Worm (Caenorhabditis elegans): ENCODE results near the gene C18A11.3.

Gene C18A11.3

ce11 chrX:8018441-8018840 lies 42.5 kb upstream of the C18A11.3 start:
- TF ChIP-seq nhr-11 (tag; optimal IDR thresholded peaks at IDR 0.05) (no peak), jun-1 (tag; optimal IDR thresholded peaks at IDR 0.05) (peak; percentile 30), elt-1 (tag; optimal IDR thresholded peaks at IDR 0.05) (no peak), unc-62 (GFP tag; optimal IDR thresholded peaks at IDR 0.05) (no peak), aly-2 (tag; optimal IDR thresholded peaks at IDR 0.05) (no peak), R02D3.7 (tag; optimal IDR thresholded peaks at IDR 0.05) (no peak), zag-1 (tag; optimal IDR thresholded peaks at IDR 0.05) (no peak), fkh-2 (tag; optimal IDR thresholded peaks at IDR 0.05) (no peak), skn-1 (tag; optimal IDR thresholded peaks at IDR 0.05) (no peak), hmg-11 (tag; optimal IDR thresholded peaks at IDR 0.05) (no peak), nhr-25 (tag; optimal IDR thresholded peaks at IDR 0.05) (peak; percentile 31), lsy-12 (tag; optimal IDR thresholded peaks at IDR 0.05) (no peak), nhr-43 (tag; optimal IDR thresholded peaks at IDR 0.05; ENCODE audit: poor library complexity, severe bottlenecking) (no peak), elt-2 (tag; optimal IDR thresholded peaks at IDR 0.05) (peak; percentile 24), ceh-9 (tag; optimal IDR thresholded peaks at IDR 0.05) (no peak), mdl-1 (tag; optimal IDR thresholded peaks at IDR 0.05) (no peak), ztf-11 (tag; optimal IDR thresholded peaks at IDR 0.05) (no peak), egl-5 (tag; optimal IDR thresholded peaks at IDR 0.05) (peak; percentile 7), unc-39 (tag; optimal IDR thresholded peaks at IDR 0.05) (no peak), ceh-16 (tag; optimal IDR thresholded peaks at IDR 0.05) (no peak), ama-1 (optimal IDR thresholded peaks at IDR 0.05) (peak; percentile 93), pqm-1 (tag; optimal IDR thresholded peaks at IDR 0.05) (no peak), ceh-82 (tag; optimal IDR thresholded peaks at IDR 0.05) (no peak), egl-27 (tag; optimal IDR thresholded peaks at IDR 0.05) (no peak), nfya-1 (tag; optimal IDR thresholded peaks at IDR 0.05; ENCODE audit: insufficient read depth) (no peak), lin-15B (tag; optimal IDR thresholded peaks at IDR 0.05) (no peak), nhr-76 (tag; optimal IDR thresholded peaks at IDR 0.05) (no peak), pha-4 (tag; optimal IDR thresholded peaks at IDR 0.05) (peak; percentile 91), mml-1 (tag; optimal IDR thresholded peaks at IDR 0.05) (no peak), nhr-12 (tag; optimal IDR thresholded peaks at IDR 0.05) (no peak), sea-2 (GFP tag; optimal IDR thresholded peaks at IDR 0.05) (no peak), lin-39 (tag; optimal IDR thresholded peaks at IDR 0.05) (no peak), fkh-10 (GFP tag; optimal IDR thresholded peaks at IDR 0.05) (no peak), nhr-67 (tag; optimal IDR thresholded peaks at IDR 0.05) (no peak), elt-3 (tag; optimal IDR thresholded peaks at IDR 0.05) (no peak), nhr-23 (tag; optimal IDR thresholded peaks at IDR 0.05) (peak; percentile 7), ZK546.5 (tag; optimal IDR thresholded peaks at IDR 0.05) (no peak), nhr-237 (tag; optimal IDR thresholded peaks at IDR 0.05) (no peak), snpc-4 (tag; optimal IDR thresholded peaks at IDR 0.05) (no peak), ceh-28 (tag; optimal IDR thresholded peaks at IDR 0.05) (no peak), tbx-2 (tag; optimal IDR thresholded peaks at IDR 0.05) (no peak), eor-1 (tag; optimal IDR thresholded peaks at IDR 0.05) (no peak), fos-1 (tag; optimal IDR thresholded peaks at IDR 0.05) (no peak), ztf-4 (tag; optimal IDR thresholded peaks at IDR 0.05) (no peak), nhr-77 (tag; optimal IDR thresholded peaks at IDR 0.05) (no peak), nhr-28 (tag; optimal IDR thresholded peaks at IDR 0.05) (no peak), daf-12 (tag; optimal IDR thresholded peaks at IDR 0.05) (no peak)

ce11 chrX:8019665-8020064 lies 41.3 kb upstream of the C18A11.3 start:
- TF ChIP-seq jun-1 (tag; optimal IDR thresholded peaks at IDR 0.05): peak; percentile 91
- peak; percentile 66 for TF ChIP-seq nhr-25 (tag; optimal IDR thresholded peaks at IDR 0.05)
- TF ChIP-seq ztf-4 (tag; optimal IDR thresholded peaks at IDR 0.05): no peak
- TF ChIP-seq elt-3 (tag; optimal IDR thresholded peaks at IDR 0.05): no peak
- peak; percentile 64 for TF ChIP-seq nhr-77 (tag; optimal IDR thresholded peaks at IDR 0.05)
- peak; percentile 37 for TF ChIP-seq unc-62 (GFP tag; optimal IDR thresholded peaks at IDR 0.05)
- no peak for TF ChIP-seq aly-2 (tag; optimal IDR thresholded peaks at IDR 0.05)
- peak; percentile 89 for TF ChIP-seq nfya-1 (tag; optimal IDR thresholded peaks at IDR 0.05; ENCODE audit: insufficient read depth)
- TF ChIP-seq ztf-11 (tag; optimal IDR thresholded peaks at IDR 0.05): no peak
- TF ChIP-seq fkh-10 (GFP tag; optimal IDR thresholded peaks at IDR 0.05): peak; percentile 30
- TF ChIP-seq lsy-12 (tag; optimal IDR thresholded peaks at IDR 0.05): peak; percentile 89
- TF ChIP-seq elt-2 (tag; optimal IDR thresholded peaks at IDR 0.05): peak; percentile 77
- peak; percentile 30 for TF ChIP-seq ceh-82 (tag; optimal IDR thresholded peaks at IDR 0.05)
- TF ChIP-seq egl-27 (tag; optimal IDR thresholded peaks at IDR 0.05): no peak
- peak; percentile 63 for TF ChIP-seq pqm-1 (tag; optimal IDR thresholded peaks at IDR 0.05)
- peak; percentile 91 for TF ChIP-seq ama-1 (optimal IDR thresholded peaks at IDR 0.05)
- peak; percentile 55 for TF ChIP-seq tbx-2 (tag; optimal IDR thresholded peaks at IDR 0.05)
- TF ChIP-seq lin-39 (tag; optimal IDR thresholded peaks at IDR 0.05): peak; percentile 93
- TF ChIP-seq lin-15B (tag; optimal IDR thresholded peaks at IDR 0.05): peak; percentile 10
- no peak for TF ChIP-seq fkh-2 (tag; optimal IDR thresholded peaks at IDR 0.05)
- TF ChIP-seq sea-2 (GFP tag; optimal IDR thresholded peaks at IDR 0.05): no peak
- TF ChIP-seq ceh-16 (tag; optimal IDR thresholded peaks at IDR 0.05): no peak
- no peak for TF ChIP-seq unc-39 (tag; optimal IDR thresholded peaks at IDR 0.05)
- no peak for TF ChIP-seq nhr-12 (tag; optimal IDR thresholded peaks at IDR 0.05)
- TF ChIP-seq ceh-28 (tag; optimal IDR thresholded peaks at IDR 0.05): peak; percentile 69
- TF ChIP-seq nhr-237 (tag; optimal IDR thresholded peaks at IDR 0.05): no peak
- TF ChIP-seq mdl-1 (tag; optimal IDR thresholded peaks at IDR 0.05): peak; percentile 87
- peak; percentile 11 for TF ChIP-seq nhr-76 (tag; optimal IDR thresholded peaks at IDR 0.05)
- peak; percentile 31 for TF ChIP-seq elt-1 (tag; optimal IDR thresholded peaks at IDR 0.05)
- TF ChIP-seq nhr-11 (tag; optimal IDR thresholded peaks at IDR 0.05): no peak
- TF ChIP-seq R02D3.7 (tag; optimal IDR thresholded peaks at IDR 0.05): no peak
- no peak for TF ChIP-seq nhr-28 (tag; optimal IDR thresholded peaks at IDR 0.05)
- TF ChIP-seq pha-4 (tag; optimal IDR thresholded peaks at IDR 0.05): peak; percentile 98
- peak; percentile 47 for TF ChIP-seq nhr-43 (tag; optimal IDR thresholded peaks at IDR 0.05; ENCODE audit: poor library complexity, severe bottlenecking)
- peak; percentile 65 for TF ChIP-seq nhr-23 (tag; optimal IDR thresholded peaks at IDR 0.05)
- TF ChIP-seq nhr-67 (tag; optimal IDR thresholded peaks at IDR 0.05): no peak
- TF ChIP-seq snpc-4 (tag; optimal IDR thresholded peaks at IDR 0.05): peak; percentile 32
- TF ChIP-seq hmg-11 (tag; optimal IDR thresholded peaks at IDR 0.05): peak; percentile 84
- TF ChIP-seq skn-1 (tag; optimal IDR thresholded peaks at IDR 0.05): peak; percentile 23

Data from whole organism, L3 larva.